Fruit fly (Drosophila melanogaster) whole organism, embryonic: ENCODE data around the gene CG31926.
A peak's percentile ranks its signal among the peaks of the same experiment; 100 is the strongest.

ENCODE experiments used
- Ada2b ChIP-seq: fragments of 200-800 bp; sonication (Bioruptor generic); IDR thresholded peaks from 2 replicates; pipeline ENCODE4 v1.3.6; 2022; ENCODE audit warnings: missing biosample characterization, missing genetic modification characterization
- Adf1 ChIP-seq: fragments of 200-800 bp; sonication (Bioruptor generic); IDR thresholded peaks from 2 replicates; pipeline ENCODE4 v1.3.6; 2022; ENCODE audit warnings: missing biosample characterization, missing genetic modification characterization
- Blimp-1 ChIP-seq: fragments of 200-800 bp; sonication (Bioruptor generic); optimal IDR thresholded peaks from 3 replicates; lab custom pipeline; 2018; ENCODE audit warnings: missing biosample characterization, missing genetic modification characterization, mild to moderate bottlenecking, moderate library complexity, missing genetic modification reagents
- CG10147 ChIP-seq: fragments of 200-800 bp; sonication (Bioruptor generic); optimal IDR thresholded peaks from 2 replicates; lab custom pipeline; 2019; ENCODE audit warnings: missing biosample characterization, mild to moderate bottlenecking, missing genetic modification characterization, moderate library complexity
- CG10654 ChIP-seq: fragments of 200-800 bp; sonication (Bioruptor generic); optimal IDR thresholded peaks from 2 replicates; lab custom pipeline; 2016; ENCODE audit warnings: missing biosample characterization, missing genetic modification characterization
- CG11247 ChIP-seq: fragments of 200-800 bp; sonication (Bioruptor generic); IDR thresholded peaks from 2 replicates; pipeline ENCODE4 v1.3.6; 2022; ENCODE audit warnings: missing biosample characterization, missing genetic modification characterization
- CG13424 ChIP-seq: fragments of 200-800 bp; sonication (Bioruptor generic); optimal IDR thresholded peaks from 2 replicates; lab custom pipeline; 2019; ENCODE audit warnings: missing biosample characterization, mild to moderate bottlenecking, missing genetic modification characterization, moderate library complexity
- CG13624 ChIP-seq: fragments of 200-800 bp; sonication (Bioruptor generic); optimal IDR thresholded peaks from 2 replicates; lab custom pipeline; 2016; ENCODE audit warnings: missing biosample characterization, missing genetic modification characterization
- CG14441 ChIP-seq: fragments of 200-800 bp; sonication (Bioruptor generic); IDR thresholded peaks from 2 replicates; pipeline ENCODE4 v1.3.6; 2022; ENCODE audit warnings: missing biosample characterization, missing genetic modification characterization
- CG15011 ChIP-seq: fragments of 200-800 bp; sonication (Bioruptor generic); optimal IDR thresholded peaks from 3 replicates; lab custom pipeline; 2018; ENCODE audit warnings: missing biosample characterization, mild to moderate bottlenecking, missing genetic modification characterization
- CG17385 ChIP-seq: fragments of 200-800 bp; sonication (Bioruptor generic); optimal IDR thresholded peaks from 3 replicates; lab custom pipeline; 2018; ENCODE audit warnings: missing biosample characterization, mild to moderate bottlenecking, missing genetic modification characterization
- CG17829 ChIP-seq: fragments of 200-800 bp; optimal IDR thresholded peaks from 2 replicates; lab custom pipeline; 2019; ENCODE audit warnings: missing biosample characterization, mild to moderate bottlenecking, missing genetic modification characterization, moderate library complexity
- CG1792 ChIP-seq: fragments of 200-800 bp; sonication (Bioruptor generic); optimal IDR thresholded peaks from 2 replicates; lab custom pipeline; 2016; ENCODE audit warnings: missing biosample characterization, missing genetic modification characterization
- CG18011 ChIP-seq: fragments of 200-800 bp; sonication (Bioruptor generic); optimal IDR thresholded peaks from 2 replicates; lab custom pipeline; 2017; ENCODE audit warnings: missing biosample characterization, missing genetic modification characterization, mild to moderate bottlenecking, moderate library complexity, missing genotype
- CG2875 ChIP-seq: fragments of 200-800 bp; sonication (Bioruptor generic); optimal IDR thresholded peaks from 2 replicates; lab custom pipeline; 2017; ENCODE audit warnings: missing biosample characterization, mild to moderate bottlenecking, missing genetic modification characterization, missing genetic modification reagents
- CG3065 ChIP-seq: fragments of 200-800 bp; sonication (Bioruptor generic); optimal IDR thresholded peaks from 2 replicates; lab custom pipeline; 2016; ENCODE audit warnings: missing biosample characterization, missing genetic modification characterization
- CG31441 ChIP-seq: fragments of 200-800 bp; sonication (Bioruptor generic); IDR thresholded peaks from 2 replicates; pipeline ENCODE4 v1.3.6; 2022; ENCODE audit warnings: missing biosample characterization, missing genetic modification characterization
- CG32767 ChIP-seq: fragments of 200-800 bp; sonication (Bioruptor generic); IDR thresholded peaks from 2 replicates; pipeline ENCODE4 v1.3.6; 2022; ENCODE audit warnings: missing biosample characterization, missing genetic modification characterization
- CG6175 ChIP-seq: fragments of 200-800 bp; sonication (Bioruptor generic); IDR thresholded peaks from 3 replicates; pipeline ENCODE4 v1.3.6; 2022; ENCODE audit warnings: missing biosample characterization, missing genetic modification characterization
- CG7372 ChIP-seq: fragments of 200-800 bp; sonication (Bioruptor generic); IDR thresholded peaks from 2 replicates; pipeline ENCODE4 v1.3.6; 2022; ENCODE audit warnings: missing biosample characterization, missing genetic modification characterization
- CG7928 ChIP-seq: fragments of 200-800 bp; sonication (Bioruptor generic); optimal IDR thresholded peaks from 2 replicates; lab custom pipeline; 2017; ENCODE audit warnings: missing biosample characterization, mild to moderate bottlenecking, missing genetic modification characterization
- CG9609 ChIP-seq: fragments of 200-800 bp; sonication (Bioruptor generic); optimal IDR thresholded peaks from 3 replicates; lab custom pipeline; 2016; ENCODE audit warnings: missing biosample characterization, missing genetic modification characterization
- CG9797 ChIP-seq: fragments of 200-800 bp; sonication (Bioruptor generic); optimal IDR thresholded peaks from 3 replicates; lab custom pipeline; 2018; ENCODE audit warnings: missing biosample characterization, mild to moderate bottlenecking, missing genetic modification characterization
- ERR ChIP-seq: fragments of 200-800 bp; sonication (Bioruptor generic); optimal IDR thresholded peaks from 2 replicates; lab custom pipeline; 2016; ENCODE audit warnings: missing biosample characterization, missing genetic modification characterization
- Hand ChIP-seq: fragments of 200-800 bp; sonication (Bioruptor generic); optimal IDR thresholded peaks from 2 replicates; lab custom pipeline; 2017; ENCODE audit warnings: mild to moderate bottlenecking, missing biosample characterization, missing genetic modification reagents, missing genetic modification characterization
- Kr ChIP-seq: fragments of 200-800 bp; sonication (Bioruptor generic); optimal IDR thresholded peaks from 2 replicates; lab custom pipeline; 2017; ENCODE audit warnings: missing biosample characterization, mild to moderate bottlenecking, missing genetic modification characterization
- MBD-R2 ChIP-seq: fragments of 200-800 bp; sonication (Bioruptor generic); IDR thresholded peaks from 2 replicates; pipeline ENCODE4 v1.3.6; 2022; ENCODE audit warnings: missing biosample characterization, missing genetic modification characterization
- Max ChIP-seq: fragments of 200-800 bp; sonication (Bioruptor generic); optimal IDR thresholded peaks from 2 replicates; lab custom pipeline; 2016; ENCODE audit warnings: missing biosample characterization, mild to moderate bottlenecking, missing genetic modification characterization
- Myb ChIP-seq: fragments of 200-800 bp; sonication (Bioruptor generic); optimal IDR thresholded peaks from 2 replicates; lab custom pipeline; 2016; ENCODE audit warnings: missing biosample characterization, missing genetic modification characterization
- Nf-YB ChIP-seq: fragments of 200-800 bp; sonication (Bioruptor generic); optimal IDR thresholded peaks from 3 replicates; lab custom pipeline; 2019; ENCODE audit warnings: missing biosample characterization, mild to moderate bottlenecking, missing genetic modification characterization, moderate library complexity
- Oli ChIP-seq: fragments of 200-800 bp; sonication (Bioruptor generic); optimal IDR thresholded peaks from 2 replicates; lab custom pipeline; 2018; ENCODE audit warnings: missing biosample characterization, mild to moderate bottlenecking, missing genetic modification characterization, moderate library complexity
- Ptx1 ChIP-seq: fragments of 200-800 bp; sonication (Bioruptor generic); IDR thresholded peaks from 2 replicates; pipeline ENCODE4 v1.3.6; 2022; ENCODE audit warnings: missing biosample characterization, missing genetic modification characterization
- Spps ChIP-seq: fragments of 200-800 bp; sonication (Bioruptor generic); optimal IDR thresholded peaks from 2 replicates; lab custom pipeline; 2018; ENCODE audit warnings: missing biosample characterization, mild to moderate bottlenecking, missing genetic modification characterization
- al ChIP-seq: fragments of 200-800 bp; sonication (Bioruptor generic); IDR thresholded peaks from 2 replicates; pipeline ENCODE4 v1.3.6; 2022; ENCODE audit warnings: missing biosample characterization, missing genetic modification characterization
- cato ChIP-seq: fragments of 200-800 bp; sonication (Bioruptor generic); optimal IDR thresholded peaks from 2 replicates; lab custom pipeline; 2016; ENCODE audit warnings: missing biosample characterization, missing genetic modification characterization, borderline replicate concordance
- crp ChIP-seq, 2 experiments: fragments of 200-800 bp; sonication (Bioruptor generic); optimal IDR thresholded peaks; 2 replicates in 1 of 2; 3 replicates in 1 of 2; lab custom pipeline; 2017; ENCODE audit warnings: missing biosample characterization in 2 of 2, missing genetic modification characterization in 2 of 2, mild to moderate bottlenecking in 1 of 2, moderate library complexity in 1 of 2
- dan ChIP-seq: fragments of 200-800 bp; sonication (Bioruptor generic); IDR thresholded peaks from 2 replicates; pipeline ENCODE4 v1.3.6; 2022; ENCODE audit warnings: missing biosample characterization, missing genetic modification characterization
- esg ChIP-seq: fragments of 200-800 bp; sonication (Bioruptor generic); conservative IDR thresholded peaks from 2 replicates; pipeline ENCODE4 v1.3.6; 2022; ENCODE audit warnings: missing biosample characterization, missing genetic modification characterization
- eve ChIP-seq, 2 experiments: fragments of >200 bp; optimal IDR thresholded peaks; 2 replicates each; lab custom pipeline; 2017; ENCODE audit warnings: missing biosample characterization in 2 of 2, missing genetic modification characterization in 2 of 2
- eyg ChIP-seq: fragments of 200-800 bp; sonication (Bioruptor generic); optimal IDR thresholded peaks from 3 replicates; lab custom pipeline; 2016; ENCODE audit warnings: missing biosample characterization, missing genetic modification characterization
- gfzf ChIP-seq: fragments of 200-800 bp; sonication (Bioruptor generic); optimal IDR thresholded peaks from 2 replicates; lab custom pipeline; 2016; ENCODE audit warnings: missing biosample characterization, mild to moderate bottlenecking, missing genetic modification characterization, moderate library complexity
- insv ChIP-seq, 2 experiments: fragments of 200-800 bp; sonication (Bioruptor generic); optimal IDR thresholded peaks; 3 replicates each; lab custom pipeline; 2016 to 2018; ENCODE audit warnings: missing biosample characterization in 2 of 2, missing genetic modification characterization in 2 of 2
- kay ChIP-seq: fragments of 200-800 bp; sonication (Bioruptor generic); optimal IDR thresholded peaks from 2 replicates; lab custom pipeline; 2016; ENCODE audit warnings: missing biosample characterization, missing genetic modification characterization
- lab ChIP-seq: fragments of 200-800 bp; sonication (Bioruptor generic); optimal IDR thresholded peaks from 3 replicates; lab custom pipeline; 2017; ENCODE audit warnings: missing biosample characterization, missing genetic modification characterization, mild to moderate bottlenecking, moderate library complexity, missing genetic modification reagents
- psq ChIP-seq: fragments of 200-800 bp; sonication (Bioruptor generic); optimal IDR thresholded peaks from 2 replicates; lab custom pipeline; 2017; ENCODE audit warnings: missing biosample characterization, missing genetic modification characterization
- sd ChIP-seq: fragments of 200-800 bp; sonication (Bioruptor generic); optimal IDR thresholded peaks from 3 replicates; lab custom pipeline; 2018; ENCODE audit warnings: missing biosample characterization, mild to moderate bottlenecking, missing genetic modification characterization, moderate library complexity
- sens-2 ChIP-seq: fragments of 200-800 bp; sonication (Bioruptor generic); IDR thresholded peaks from 2 replicates; pipeline ENCODE4 v1.3.6; 2022; ENCODE audit warnings: missing biosample characterization, missing genetic modification characterization
- ssp ChIP-seq: fragments of 200-800 bp; sonication (Bioruptor generic); IDR thresholded peaks from 2 replicates; pipeline ENCODE4 v1.3.6; 2022; ENCODE audit warnings: missing biosample characterization, missing genetic modification characterization
- tin ChIP-seq: fragments of 200-800 bp; sonication (Bioruptor generic); optimal IDR thresholded peaks from 3 replicates; lab custom pipeline; 2016; ENCODE audit warnings: missing biosample characterization, missing genetic modification characterization
- tll ChIP-seq, 2 experiments: fragments of 200-800 bp in 1 of 2; fragments of >200 bp in 1 of 2; sonication (Bioruptor generic) in 1 of 2; optimal IDR thresholded peaks; 2 replicates each; lab custom pipeline; 2017 to 2019; ENCODE audit warnings: missing biosample characterization in 2 of 2, missing genetic modification characterization in 2 of 2, mild to moderate bottlenecking in 1 of 2, moderate library complexity in 1 of 2
- usp ChIP-seq: fragments of >200 bp; optimal IDR thresholded peaks from 2 replicates; lab custom pipeline; 2017; ENCODE audit warnings: missing biosample characterization, missing genetic modification characterization

CG31926 gene

dm6 chr2L:1456305-1456704 is 39.0 kb upstream of the CG31926 start (continued):
- peak; percentile 62 for TF ChIP-seq tin (GFP tag; lab: Kevin White, UChicago)
- peak; percentile 82 for TF ChIP-seq Blimp-1 (GFP tag; lab: Kevin White, UChicago)
- no peak for TF ChIP-seq al (GFP tag; lab: Robert Waterston, UW)
- no peak for TF ChIP-seq Kr
- TF ChIP-seq lab: peak; percentile 18
- no peak for TF ChIP-seq sd (tag; lab: Kevin White, UChicago)
- peak; percentile 65 for TF ChIP-seq CG2875
- no peak for TF ChIP-seq CG7928 (GFP tag; lab: Kevin White, UChicago)
- TF ChIP-seq crp (GFP tag; optimal IDR thresholded peaks at IDR 0.05; lab: Kevin White, UChicago): no peak
- TF ChIP-seq Nf-YB: peak; percentile 14
- TF ChIP-seq CG9797: no peak
- TF ChIP-seq CG9609 (GFP tag; lab: Kevin White, UChicago): no peak
- TF ChIP-seq kay: no peak
- TF ChIP-seq CG13424 (tag; lab: Kevin White, UChicago): peak; percentile 31
- no peak for TF ChIP-seq CG3065 (GFP tag; lab: Kevin White, UChicago)
- TF ChIP-seq usp (GFP tag; lab: Kevin White, UChicago): no peak
- TF ChIP-seq Adf1 (GFP tag; lab: Robert Waterston, UW): no peak
- TF ChIP-seq psq (GFP tag; lab: Kevin White, UChicago): no peak
- TF ChIP-seq CG7372: no peak
- peak in 1 of 2 experiments; percentile 21 for TF ChIP-seq eve (GFP tag; optimal IDR thresholded peaks at IDR 0.05; lab: Kevin White, UChicago)
- no peak for TF ChIP-seq CG10147 (GFP tag; lab: Kevin White, UChicago)
- no peak for TF ChIP-seq CG11247 (GFP tag; lab: Robert Waterston, UW)
- no peak for TF ChIP-seq Max (GFP tag; lab: Kevin White, UChicago)
- TF ChIP-seq Ada2b (GFP tag; lab: Robert Waterston, UW): peak; percentile 36; the same call in 1 of the 2 replicates
- TF ChIP-seq gfzf (GFP tag; lab: Kevin White, UChicago): no peak
- no peak for TF ChIP-seq CG14441 (GFP tag; lab: Robert Waterston, UW)
- no peak; the same call in 1 of the 2 replicates for TF ChIP-seq dan
- TF ChIP-seq Ptx1 (GFP tag; lab: Robert Waterston, UW): peak; percentile 40; the same call in 1 of the 2 replicates
- TF ChIP-seq CG10654 (GFP tag; lab: Kevin White, UChicago): peak; percentile 46
- no peak for TF ChIP-seq tll (GFP tag; optimal IDR thresholded peaks at IDR 0.05; lab: Kevin White, UChicago)
- peak; percentile 82 for TF ChIP-seq Spps
- no peak for TF ChIP-seq CG18011 (GFP tag; lab: Kevin White, UChicago)
- no peak for TF ChIP-seq MBD-R2 (GFP tag; lab: Robert Waterston, UW)
- no peak for TF ChIP-seq sens-2 (GFP tag; lab: Robert Waterston, UW)
- TF ChIP-seq cato (GFP tag; lab: Kevin White, UChicago): no peak
- peak; percentile 10 for TF ChIP-seq CG17385 (GFP tag; lab: Kevin White, UChicago)
- TF ChIP-seq CG13624 (GFP tag; lab: Kevin White, UChicago): no peak
- no peak for TF ChIP-seq CG6175 (GFP tag; lab: Robert Waterston, UW)
- TF ChIP-seq insv (GFP tag; optimal IDR thresholded peaks at IDR 0.05; lab: Kevin White, UChicago): no peak
- TF ChIP-seq Oli: peak; percentile 56
- TF ChIP-seq esg (GFP tag; lab: Robert Waterston, UW): peak; percentile 20; the same call in 1 of the 2 replicates
- no peak for TF ChIP-seq CG32767 (GFP tag; lab: Robert Waterston, UW)
- TF ChIP-seq eyg (GFP tag; lab: Kevin White, UChicago): no peak
- peak; percentile 7 for TF ChIP-seq CG15011 (GFP tag; lab: Kevin White, UChicago)
- TF ChIP-seq CG1792 (GFP tag; lab: Kevin White, UChicago): no peak
- TF ChIP-seq ssp (GFP tag; lab: Robert Waterston, UW): peak; percentile 24
- TF ChIP-seq CG31441 (GFP tag; lab: Robert Waterston, UW): peak; percentile 68
- TF ChIP-seq CG17829: peak; percentile 85
- no peak for TF ChIP-seq Hand
- TF ChIP-seq ERR (GFP tag; lab: Kevin White, UChicago): no peak
- TF ChIP-seq Myb (GFP tag; lab: Kevin White, UChicago): no peak
